Worm (Caenorhabditis elegans): ENCODE data around the gene Y70C5A.3.

ce11 chrV:16573168-16573567, 47.6 kb downstream of the Y70C5A.3 start, which contains the start of gene str-149:
- no peak for TF ChIP-seq nhr-28 (tag; optimal IDR thresholded peaks at IDR 0.05)
- no peak for TF ChIP-seq ces-1 (GFP tag; optimal IDR thresholded peaks at IDR 0.05)
- TF ChIP-seq efl-1 (optimal IDR thresholded peaks at IDR 0.05) = no peak
- TF ChIP-seq efl-1 (GFP tag; optimal IDR thresholded peaks at IDR 0.05 in 1 of 2) = peak in 1 of 2 experiments; percentile 53
- TF ChIP-seq nhr-77 (tag; optimal IDR thresholded peaks at IDR 0.05) = no peak

Measured in whole organism, L1 larva.